Worm (Caenorhabditis elegans) whole organism, young adult: ENCODE measurements around the gene apt-9.

Experiments
- B0336.3 ChIP-seq: fragments of 200-800 bp; sonication (Bioruptor generic); IDR thresholded peaks from 2 replicates; pipeline ENCODE4 v1.3.6; 2022; ENCODE audit warnings: missing genetic modification characterization, missing compliant biosample characterization
- C06A6.2 ChIP-seq: fragments of 200-800 bp; sonication (Bioruptor generic); conservative IDR thresholded peaks from 2 replicates; pipeline ENCODE4 v1.3.6; 2022; ENCODE audit warnings: missing genetic modification characterization, missing compliant biosample characterization
- F10E7.11 ChIP-seq: sonication (generic microtip); optimal IDR thresholded peaks from 2 replicates; lab custom pipeline; 2017; ENCODE audit warnings: mild to moderate bottlenecking, missing genetic modification characterization, moderate library complexity, missing compliant biosample characterization
- F37B4.10 ChIP-seq: fragments of 200-800 bp; sonication (Bioruptor generic); IDR thresholded peaks from 2 replicates; pipeline ENCODE4 v1.3.6; 2022; ENCODE audit warnings: missing genetic modification characterization, missing compliant biosample characterization
- F49E8.2 ChIP-seq: sonication (generic microtip); optimal IDR thresholded peaks from 3 replicates; lab custom pipeline; 2017; ENCODE audit warnings: missing genetic modification characterization, mild to moderate bottlenecking, missing compliant biosample characterization, antibody characterized with exemption, moderate library complexity; ENCODE audit not compliant: insufficient read depth
- F57C9.4 ChIP-seq: sonication (generic microtip); optimal IDR thresholded peaks from 2 replicates; lab custom pipeline; 2017; ENCODE audit warnings: mild to moderate bottlenecking, missing genetic modification characterization, missing compliant biosample characterization
- K12H6.12 ChIP-seq: fragments of 200-800 bp; sonication (Bioruptor generic); optimal IDR thresholded peaks from 2 replicates; lab custom pipeline; 2018; ENCODE audit warnings: mild to moderate bottlenecking, missing genetic modification characterization, missing compliant biosample characterization
- Y95B8A.8 ChIP-seq: fragments of 200-800 bp; sonication (Bioruptor generic); IDR thresholded peaks from 2 replicates; pipeline ENCODE4 v1.3.6; 2022; ENCODE audit warnings: missing genetic modification reagents, missing genetic modification characterization, missing compliant biosample characterization
- atf-7 ChIP-seq: sonication (generic microtip); optimal IDR thresholded peaks from 2 replicates; lab custom pipeline; 2017; ENCODE audit warnings: mild to moderate bottlenecking, missing genetic modification characterization, missing compliant biosample characterization
- attf-6 ChIP-seq: fragments of 200-800 bp; sonication (Bioruptor generic); IDR thresholded peaks from 2 replicates; pipeline ENCODE4 v1.3.6; 2022; ENCODE audit warnings: missing genetic modification reagents, missing genetic modification characterization, missing compliant biosample characterization
- cebp-1 ChIP-seq, 2 experiments: fragments of 200-800 bp in 1 of 2; sonication (Bioruptor generic) in 1 of 2; sonication (generic microtip) in 1 of 2; IDR thresholded peaks in 1 of 2; optimal IDR thresholded peaks in 1 of 2; 2 replicates each; pipeline versions ENCODE4 v1.3.6 to Lab custom; 2017 to 2022; ENCODE audit warnings: missing compliant biosample characterization in 2 of 2, missing genetic modification characterization in 2 of 2, mild to moderate bottlenecking in 1 of 2, missing genetic modification reagents in 1 of 2, moderate library complexity in 1 of 2
- ceh-27 ChIP-seq: fragments of 200-800 bp; sonication (Bioruptor generic); optimal IDR thresholded peaks from 2 replicates; lab custom pipeline; 2018; ENCODE audit warnings: mild to moderate bottlenecking, missing genetic modification characterization, moderate library complexity, missing compliant biosample characterization
- ceh-58 ChIP-seq: fragments of 200-800 bp; sonication (Bioruptor generic); IDR thresholded peaks from 2 replicates; pipeline ENCODE4 v1.3.6; 2022; ENCODE audit warnings: missing genetic modification characterization, missing compliant biosample characterization
- dox-1 ChIP-seq: fragments of 200-800 bp; sonication (Bioruptor generic); IDR thresholded peaks from 2 replicates; pipeline ENCODE4 v1.3.6; 2022; ENCODE audit warnings: missing genetic modification reagents, missing genetic modification characterization, missing compliant biosample characterization
- dpl-1 ChIP-seq: fragments of 150-350 bp; optimal IDR thresholded peaks from 2 replicates; lab custom pipeline; 2014; ENCODE audit warnings: missing biosample characterization, missing genetic modification reagents, missing genetic modification characterization
- egl-18 ChIP-seq: fragments of 200-800 bp; sonication (Bioruptor generic); IDR thresholded peaks from 2 replicates; pipeline ENCODE4 v1.3.6; 2022; ENCODE audit warnings: missing genetic modification reagents, missing genetic modification characterization, missing compliant biosample characterization
- egl-44 ChIP-seq: fragments of 200-800 bp; sonication (Bioruptor generic); IDR thresholded peaks from 2 replicates; pipeline ENCODE4 v1.3.6; 2022; ENCODE audit warnings: missing genetic modification reagents, missing genetic modification characterization, missing compliant biosample characterization
- gei-17 ChIP-seq: fragments of 200-800 bp; sonication (Bioruptor generic); optimal IDR thresholded peaks from 2 replicates; lab custom pipeline; 2018; ENCODE audit warnings: mild to moderate bottlenecking, missing genetic modification characterization, missing compliant biosample characterization
- hsf-1 ChIP-seq: fragments of 200-800 bp; sonication (Bioruptor generic); IDR thresholded peaks from 2 replicates; pipeline ENCODE4 v1.3.6; 2022; ENCODE audit warnings: missing genetic modification reagents, missing genetic modification characterization, missing compliant biosample characterization
- lag-1 ChIP-seq: fragments of 200-800 bp; sonication (Bioruptor generic); IDR thresholded peaks from 2 replicates; pipeline ENCODE4 v1.3.6; 2022; ENCODE audit warnings: missing genetic modification reagents, missing genetic modification characterization, missing compliant biosample characterization
- madf-3 ChIP-seq: fragments of 200-800 bp; sonication (Bioruptor generic); IDR thresholded peaks from 2 replicates; pipeline ENCODE4 v1.3.6; 2022; ENCODE audit warnings: missing genetic modification reagents, missing genetic modification characterization, missing compliant biosample characterization
- nfyb-1 ChIP-seq: fragments of 200-800 bp; sonication (Bioruptor generic); IDR thresholded peaks from 2 replicates; pipeline ENCODE4 v1.3.6; 2022; ENCODE audit warnings: missing genetic modification reagents, missing genetic modification characterization, missing compliant biosample characterization
- pbrm-1 ChIP-seq: fragments of 200-800 bp; sonication (Bioruptor generic); IDR thresholded peaks from 2 replicates; pipeline ENCODE4 v1.3.6; 2022; ENCODE audit warnings: missing genetic modification reagents, missing genetic modification characterization, missing compliant biosample characterization
- tbx-9 ChIP-seq: sonication (generic microtip); optimal IDR thresholded peaks from 2 replicates; lab custom pipeline; 2016; ENCODE audit warnings: borderline replicate concordance, missing genetic modification characterization, inconsistent platforms, missing compliant biosample characterization
- tlf-1 ChIP-seq: fragments of 200-800 bp; sonication (Bioruptor generic); optimal IDR thresholded peaks from 2 replicates; lab custom pipeline; 2018; ENCODE audit warnings: mild to moderate bottlenecking, missing genetic modification characterization, missing compliant biosample characterization
- xnd-1 ChIP-seq: sonication (generic microtip); optimal IDR thresholded peaks from 2 replicates; lab custom pipeline; 2016; ENCODE audit warnings: missing genotype, missing genetic modification reagents, missing genetic modification characterization, missing compliant biosample characterization
- zfh-2 ChIP-seq: fragments of 200-800 bp; sonication (Bioruptor generic); conservative IDR thresholded peaks from 2 replicates; pipeline ENCODE4 v1.3.6; 2022; ENCODE audit warnings: missing genetic modification reagents, missing genetic modification characterization, missing compliant biosample characterization
- ztf-22 ChIP-seq: fragments of 200-800 bp; sonication (Bioruptor generic); optimal IDR thresholded peaks from 2 replicates; lab custom pipeline; 2018; ENCODE audit warnings: mild to moderate bottlenecking, missing genetic modification characterization, moderate library complexity, missing compliant biosample characterization
- ztf-25 ChIP-seq: fragments of 200-800 bp; sonication (Bioruptor generic); IDR thresholded peaks from 2 replicates; pipeline ENCODE4 v1.3.6; 2022; ENCODE audit warnings: missing genetic modification reagents, missing genetic modification characterization, missing compliant biosample characterization
- ztf-28 ChIP-seq: fragments of 200-800 bp; sonication (Bioruptor generic); IDR thresholded peaks from 2 replicates; pipeline ENCODE4 v1.3.6; 2022; ENCODE audit warnings: missing genetic modification reagents, missing genetic modification characterization, missing compliant biosample characterization
- ztf-6 ChIP-seq: fragments of 200-800 bp; sonication (Bioruptor generic); IDR thresholded peaks from 2 replicates; pipeline ENCODE4 v1.3.6; 2022; ENCODE audit warnings: missing genetic modification reagents, missing genetic modification characterization, missing compliant biosample characterization

Gene apt-9

DNA sequence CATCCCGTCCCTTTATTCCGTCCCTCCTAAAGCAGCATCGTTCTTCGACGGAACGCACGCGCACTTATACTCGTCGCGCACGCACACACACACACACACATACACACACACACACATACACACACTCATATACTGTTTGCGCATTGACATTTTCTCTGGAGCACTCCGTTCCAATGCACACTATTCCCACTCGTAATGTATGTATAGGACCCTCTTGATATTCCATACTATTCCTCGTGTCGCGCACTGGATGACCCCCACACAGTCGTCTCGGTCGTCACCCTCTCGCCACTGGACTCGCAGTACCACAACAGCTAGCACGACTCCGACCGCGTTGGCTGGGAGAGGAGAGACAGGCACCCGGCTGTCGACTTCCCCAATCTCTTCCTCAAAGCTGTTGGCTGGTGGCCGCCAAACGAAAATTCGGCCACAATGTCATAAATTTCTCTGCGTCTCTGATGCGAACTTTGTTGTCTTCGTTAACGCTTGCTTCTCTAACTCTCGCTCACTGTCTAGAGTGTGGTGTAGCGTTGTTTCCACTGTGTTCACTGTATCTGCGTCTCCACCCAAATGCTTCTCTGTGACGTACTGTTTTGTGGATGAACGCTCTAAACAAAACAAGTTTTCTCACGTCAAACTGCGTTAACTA lies 37.2 kb upstream of the apt-9 start (continued):
- peak; percentile 63 for TF ChIP-seq pbrm-1 (GFP tag; lab: Robert Waterston, UW)
- no peak for TF ChIP-seq ceh-58 (GFP tag; lab: Robert Waterston, UW)
- TF ChIP-seq dox-1 (GFP tag; lab: Robert Waterston, UW): peak; percentile 90
- no peak for TF ChIP-seq xnd-1 (tag; lab: Kevin White, UChicago)
- 0 out of 2 replicates have a peak, but pooled peaks have one; percentile 2 for TF ChIP-seq ztf-25
- no peak for TF ChIP-seq dpl-1 (GFP tag; lab: Kevin White, UChicago)

DNA sequence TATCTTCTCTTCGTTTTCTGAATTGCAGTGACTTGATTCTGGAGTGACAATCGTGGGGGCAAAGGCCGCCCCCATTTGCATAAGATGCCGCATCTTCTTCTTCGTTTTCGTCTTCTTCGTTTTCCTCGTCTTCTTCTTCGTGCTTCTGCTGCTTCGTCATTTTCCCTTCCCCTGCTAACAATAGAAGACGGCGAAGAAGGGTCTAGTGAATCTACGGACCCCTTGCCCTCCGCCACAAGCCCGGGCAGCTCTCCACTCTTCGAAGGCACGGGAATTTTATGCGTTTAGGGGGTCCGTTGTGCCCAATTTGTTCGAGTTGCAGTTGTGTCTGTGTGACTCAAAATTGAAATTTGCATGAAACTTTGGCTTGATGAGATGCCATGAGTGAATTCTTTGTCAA lies 36.5 kb upstream of the apt-9 start:
- 0 out of 2 replicates have a peak, but pooled peaks have one; percentile 9 for TF ChIP-seq zfh-2 (GFP tag; lab: Robert Waterston, UW)
- TF ChIP-seq Y95B8A.8 (GFP tag; lab: Robert Waterston, UW): no peak
- no peak for TF ChIP-seq F37B4.10
- TF ChIP-seq pbrm-1 (GFP tag; lab: Robert Waterston, UW): 0 out of 2 replicates have a peak, but pooled peaks have one; percentile 11
- no peak for TF ChIP-seq ceh-58 (GFP tag; lab: Robert Waterston, UW)
- 0 out of 2 replicates have a peak, but pooled peaks have one; percentile 18 for TF ChIP-seq ztf-28 (GFP tag; lab: Robert Waterston, UW)
- no peak for TF ChIP-seq egl-44 (GFP tag; lab: Robert Waterston, UW)
- no peak for TF ChIP-seq attf-6 (GFP tag; lab: Robert Waterston, UW)
- TF ChIP-seq F57C9.4 (tag; lab: Kevin White, UChicago): no peak
- no peak for TF ChIP-seq ztf-6 (GFP tag; lab: Robert Waterston, UW)
- no peak for TF ChIP-seq F10E7.11 (tag; lab: Kevin White, UChicago)
- no peak for TF ChIP-seq tbx-9 (tag; lab: Kevin White, UChicago)
- TF ChIP-seq lag-1 (GFP tag; lab: Robert Waterston, UW): no peak
- no peak for TF ChIP-seq ztf-22
- 0 out of 2 replicates have a peak, but pooled peaks have one; percentile 38 for TF ChIP-seq nfyb-1 (GFP tag; lab: Robert Waterston, UW)
- TF ChIP-seq cebp-1 (GFP tag; IDR thresholded peaks at IDR 0.05; lab: Robert Waterston, UW): no peak
- no peak for TF ChIP-seq cebp-1 (tag; optimal IDR thresholded peaks at IDR 0.05; lab: Kevin White, UChicago)
- no peak for TF ChIP-seq egl-18 (GFP tag; lab: Robert Waterston, UW)
- no peak for TF ChIP-seq F49E8.2 (tag; lab: Kevin White, UChicago)
- TF ChIP-seq C06A6.2 (GFP tag; lab: Robert Waterston, UW): no peak
- no peak for TF ChIP-seq atf-7 (tag; lab: Kevin White, UChicago)
- no peak for TF ChIP-seq B0336.3 (GFP tag; lab: Robert Waterston, UW)

DNA sequence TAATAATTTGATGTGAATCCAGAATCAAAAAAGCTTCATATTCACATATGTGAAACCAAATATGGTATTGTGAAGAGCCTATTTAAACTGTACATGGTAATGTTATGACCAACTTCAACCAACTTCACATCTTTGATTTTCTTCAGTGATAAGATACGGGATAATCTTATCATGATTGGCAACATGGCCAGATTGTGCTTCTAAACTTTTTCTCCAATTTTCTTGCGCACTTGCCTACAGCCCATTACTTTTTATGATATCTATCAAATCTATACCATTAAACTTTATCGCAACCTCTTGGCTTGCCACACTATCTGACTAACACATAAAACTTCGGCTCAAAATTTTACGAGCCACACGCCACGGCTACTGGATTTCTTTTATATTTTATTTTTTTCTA lies 35.9 kb upstream of the apt-9 start:
- TF ChIP-seq Y95B8A.8 (GFP tag; lab: Robert Waterston, UW) (no peak), gei-17 (GFP tag; lab: Kevin White, UChicago) (no peak), K12H6.12 (tag; lab: Kevin White, UChicago) (no peak), tlf-1 (GFP tag; lab: Kevin White, UChicago) (no peak), madf-3 (GFP tag; lab: Robert Waterston, UW) (no peak), ceh-27 (GFP tag; lab: Kevin White, UChicago) (no peak), hsf-1 (GFP tag; lab: Robert Waterston, UW) (no peak), cebp-1 (GFP tag; IDR thresholded peaks at IDR 0.05; lab: Robert Waterston, UW) (no peak), cebp-1 (tag; optimal IDR thresholded peaks at IDR 0.05; lab: Kevin White, UChicago) (no peak)
- TF ChIP-seq, all 124 proteins: peak for 0
